Worm (Caenorhabditis elegans): ENCODE data around the gene str-102.

str-102 gene

ce11 chrV:15354648-15355047, 30.2 kb upstream of the str-102 start, which contains the start of gene C29F3.7 (continued):
- TF ChIP-seq lin-29 (GFP tag; IDR thresholded peaks at IDR 0.05) (no peak), dmd-8 (GFP tag; IDR thresholded peaks at IDR 0.05) (no peak), php-3 (GFP tag; IDR thresholded peaks at IDR 0.05) (no peak; the same call in 1 of the 2 replicates), ctbp-1 (GFP tag; IDR thresholded peaks at IDR 0.05) (no peak), set-16 (GFP tag; IDR thresholded peaks at IDR 0.05) (no peak), F44E2.7 (GFP tag; IDR thresholded peaks at IDR 0.05) (no peak), unc-39 (tag; optimal IDR thresholded peaks at IDR 0.05) (no peak), mxl-3 (GFP tag; optimal IDR thresholded peaks at IDR 0.05) (no peak), hif-1 (tag; optimal IDR thresholded peaks at IDR 0.05) (peak in 1 of 2 experiments; percentile 58), lim-7 (GFP tag; IDR thresholded peaks at IDR 0.05) (no peak), nhr-42 (GFP tag; IDR thresholded peaks at IDR 0.05) (no peak), daf-8 (GFP tag; IDR thresholded peaks at IDR 0.05) (no peak), Y75B8A.6 (GFP tag; IDR thresholded peaks at IDR 0.05) (no peak), egl-27 (tag; optimal IDR thresholded peaks at IDR 0.05) (no peak)

ce11 chrV:15361412-15361811, 23.4 kb upstream of the str-102 start, which contains the start of gene ech-1.1:
Gene ech-1.1 (minus strand): TSS chrV:15361512.
- peak; percentile 14 for TF ChIP-seq nhr-28 (tag; optimal IDR thresholded peaks at IDR 0.05)

ce11 chrV:15367770-15368169, 17.1 kb upstream of the str-102 start:
- no peak for TF ChIP-seq ceh-32 (tag; optimal IDR thresholded peaks at IDR 0.05; ENCODE audit: poor library complexity)
- peak in 1 of 2 experiments; percentile 95 for TF ChIP-seq unc-62 (GFP tag; optimal IDR thresholded peaks at IDR 0.05 in 1 of 2)
- TF ChIP-seq unc-62 (tag; optimal IDR thresholded peaks at IDR 0.05) = no peak

- TF ChIP-seq nhr-25 (tag; optimal IDR thresholded peaks at IDR 0.05; ENCODE audit: borderline replicate concordance, insufficient read depth) = no peak
- no peak for TF ChIP-seq ztf-11 (tag; optimal IDR thresholded peaks at IDR 0.05)
- no peak for TF ChIP-seq sdz-12 (GFP tag; optimal IDR thresholded peaks at IDR 0.05)
- TF ChIP-seq lsy-2 (tag; optimal IDR thresholded peaks at IDR 0.05) = no peak
- no peak for TF ChIP-seq T26A8.4 (GFP tag; IDR thresholded peaks at IDR 0.05)
- no peak for TF ChIP-seq php-3 (GFP tag; IDR thresholded peaks at IDR 0.05)
- no peak for TF ChIP-seq mes-2 (tag; optimal IDR thresholded peaks at IDR 0.05; ENCODE audit: poor library complexity, severe bottlenecking)
- no peak for TF ChIP-seq madf-5 (GFP tag; IDR thresholded peaks at IDR 0.05)
- no peak for TF ChIP-seq fos-1 (tag; optimal IDR thresholded peaks at IDR 0.05)
- TF ChIP-seq Y5F2A.4 (GFP tag; optimal IDR thresholded peaks at IDR 0.05) = no peak
- no peak for TF ChIP-seq pqm-1 (tag; optimal IDR thresholded peaks at IDR 0.05)
- no peak for TF ChIP-seq F44E2.7 (GFP tag; IDR thresholded peaks at IDR 0.05)
- no peak for TF ChIP-seq F37D6.2 (tag; optimal IDR thresholded peaks at IDR 0.05)
- no peak for TF ChIP-seq cey-2 (tag; optimal IDR thresholded peaks at IDR 0.05; ENCODE audit: borderline replicate concordance, insufficient read depth)
- no peak for TF ChIP-seq R02D3.7 (tag; optimal IDR thresholded peaks at IDR 0.05)
- TF ChIP-seq egl-43 (GFP tag; IDR thresholded peaks at IDR 0.05) = no peak
- no peak for TF ChIP-seq dpl-1 (GFP tag; optimal IDR thresholded peaks at IDR 0.05)
Measured at ce11 chrV:15369707-15370106, 15.1 kb upstream of the str-102 start, which contains the start of gene nhr-269. Gene nhr-269 (minus strand): TSS chrV:15369807.

- TF ChIP-seq lim-7 (GFP tag; IDR thresholded peaks at IDR 0.05) (no peak), duxl-1 (tag; optimal IDR thresholded peaks at IDR 0.05; ENCODE audit: poor library complexity) (no peak), mdl-1 (tag; optimal IDR thresholded peaks at IDR 0.05) (no peak)
Measured at ce11 chrV:15376223-15376622, 8.6 kb upstream of the str-102 start, which contains the start of gene srh-52. Gene srh-52 (minus strand): TSS chrV:15376323.

All from whole organism, L4 larva.